Fruit fly (Drosophila melanogaster) whole organism, prepupa: ENCODE results near the gene Gr10b.

Experiments
- CG11762 ChIP-seq: fragments of 200-800 bp; sonication (Bioruptor generic); optimal IDR thresholded peaks from 3 replicates; lab custom pipeline; 2016; ENCODE audit warnings: missing biosample characterization, missing genetic modification characterization; ENCODE audit not compliant: insufficient read depth
- CG8632 ChIP-seq: fragments of 200-800 bp; sonication (Bioruptor generic); optimal IDR thresholded peaks from 3 replicates; lab custom pipeline; 2016; ENCODE audit warnings: missing biosample characterization, missing genetic modification characterization
- Hr39 ChIP-seq: fragments of 200-800 bp; sonication (Bioruptor generic); optimal IDR thresholded peaks from 2 replicates; lab custom pipeline; 2016; ENCODE audit warnings: missing biosample characterization, missing genetic modification characterization
- fd59A ChIP-seq: fragments of 200-800 bp; sonication (Bioruptor generic); optimal IDR thresholded peaks from 2 replicates; lab custom pipeline; 2017; ENCODE audit warnings: missing biosample characterization, mild to moderate bottlenecking, missing genetic modification characterization, missing genetic modification reagents
- fkh ChIP-seq: fragments of 200-800 bp; sonication (Bioruptor generic); optimal IDR thresholded peaks from 3 replicates; lab custom pipeline; 2017; ENCODE audit warnings: missing biosample characterization, mild to moderate bottlenecking, missing genetic modification characterization, moderate library complexity
- lz ChIP-seq: fragments of 200-800 bp; sonication (Bioruptor generic); optimal IDR thresholded peaks from 3 replicates; lab custom pipeline; 2016; ENCODE audit warnings: missing biosample characterization, missing genetic modification characterization
- topi ChIP-seq: fragments of 200-800 bp; sonication (Bioruptor generic); optimal IDR thresholded peaks from 3 replicates; lab custom pipeline; 2016; ENCODE audit warnings: missing biosample characterization, missing genetic modification characterization

DNA sequence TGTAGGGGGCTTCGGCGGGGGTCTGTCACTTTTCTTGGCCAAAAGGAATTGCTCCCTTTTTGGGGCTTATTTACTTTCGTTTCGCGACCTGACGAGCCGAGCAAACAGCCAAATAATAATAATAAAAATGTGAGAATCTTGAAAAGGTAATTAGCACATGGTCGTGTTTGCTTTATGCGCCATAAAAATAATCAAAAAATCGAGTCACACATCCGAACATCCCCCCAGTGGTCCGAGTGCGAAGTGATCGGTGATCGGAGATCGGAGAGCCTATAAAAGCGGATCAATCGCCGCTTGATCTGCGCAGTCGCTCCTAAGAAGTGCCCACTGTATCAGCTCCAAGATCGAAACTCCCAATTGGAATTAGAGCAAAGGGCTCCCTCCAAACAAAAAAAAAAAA is 9.5 kb upstream of the Gr10b start, which contains the start of gene Gs2:
- TF ChIP-seq topi (GFP tag; lab: Kevin White, UChicago) (no peak), lz (no peak), CG11762 (GFP tag; lab: Kevin White, UChicago) (no peak), fkh (GFP tag; lab: Kevin White, UChicago) (peak; percentile 5), fd59A (GFP tag; lab: Kevin White, UChicago) (no peak), CG8632 (GFP tag; lab: Kevin White, UChicago) (no peak), Hr39 (GFP tag; lab: Kevin White, UChicago) (no peak)
